Worm (Caenorhabditis elegans): Measurements from ENCODE around the gene cpg-24.

- TF ChIP-seq ztf-11 (tag; optimal IDR thresholded peaks at IDR 0.05) (no peak), elt-1 (tag; optimal IDR thresholded peaks at IDR 0.05) (no peak), unc-39 (tag; optimal IDR thresholded peaks at IDR 0.05) (no peak), unc-62 (GFP tag; optimal IDR thresholded peaks at IDR 0.05) (no peak), sma-9 (GFP tag; optimal IDR thresholded peaks at IDR 0.05) (no peak), sma-9 (tag; optimal IDR thresholded peaks at IDR 0.05) (no peak), fos-1 (tag; optimal IDR thresholded peaks at IDR 0.05) (no peak), nhr-23 (tag; optimal IDR thresholded peaks at IDR 0.05) (no peak), F13H6.1 (tag; optimal IDR thresholded peaks at IDR 0.05) (no peak), aly-2 (tag; optimal IDR thresholded peaks at IDR 0.05) (no peak)
These were observed 5.6 kb downstream of the cpg-24 start for ce11 chrIV:1637333-1637732.
